Worm (Caenorhabditis elegans): ENCODE results near the gene tat-2.

tat-2 gene

ce11 chrIV:4846793-4847192 lies at the start of gene tat-2:
TSS of gene tat-2 (minus strand) at chrIV:4846893.
- TF ChIP-seq pag-3 (tag; optimal IDR thresholded peaks at IDR 0.05; ENCODE audit: borderline replicate concordance): no peak
- no peak for TF ChIP-seq K09A11.1 (tag; optimal IDR thresholded peaks at IDR 0.05; ENCODE audit: insufficient read depth)
- TF ChIP-seq pqm-1 (tag; optimal IDR thresholded peaks at IDR 0.05): no peak
- TF ChIP-seq sox-2 (GFP tag; IDR thresholded peaks at IDR 0.05): no peak
- TF ChIP-seq pha-2 (tag; optimal IDR thresholded peaks at IDR 0.05): no peak
- no peak for TF ChIP-seq tbx-2 (tag; optimal IDR thresholded peaks at IDR 0.05)

ce11 chrIV:4890543-4890942 lies 43.9 kb upstream of the tat-2 start, which contains the start of gene T08B6.9:
TSS of gene T08B6.9 (plus strand) at chrIV:4890843.
- TF ChIP-seq ceh-18 (tag; optimal IDR thresholded peaks at IDR 0.05) (no peak), hlh-8 (tag; optimal IDR thresholded peaks at IDR 0.05) (no peak), Y22D7AL.16 (tag; optimal IDR thresholded peaks at IDR 0.05) (no peak), che-1 (tag; optimal IDR thresholded peaks at IDR 0.05) (no peak), mec-3 (tag; optimal IDR thresholded peaks at IDR 0.05; ENCODE audit: borderline replicate concordance) (no peak), unc-42 (tag; optimal IDR thresholded peaks at IDR 0.05) (no peak), ref-2 (tag; optimal IDR thresholded peaks at IDR 0.05) (no peak), C08G9.2 (tag; optimal IDR thresholded peaks at IDR 0.05) (no peak), lin-11 (tag; optimal IDR thresholded peaks at IDR 0.05) (no peak), pat-9 (tag; optimal IDR thresholded peaks at IDR 0.05) (no peak), odd-2 (tag; optimal IDR thresholded peaks at IDR 0.05) (no peak), zip-5 (tag; optimal IDR thresholded peaks at IDR 0.05) (no peak), pros-1 (tag; optimal IDR thresholded peaks at IDR 0.05) (no peak), nhr-11 (tag; optimal IDR thresholded peaks at IDR 0.05) (no peak), lim-6 (tag; optimal IDR thresholded peaks at IDR 0.05) (no peak), ceh-48 (tag; optimal IDR thresholded peaks at IDR 0.05) (no peak), syd-9 (tag; optimal IDR thresholded peaks at IDR 0.05) (no peak), dve-1 (tag; optimal IDR thresholded peaks at IDR 0.05) (no peak)

ce11 chrIV:4889613-4890012 lies 42.9 kb upstream of the tat-2 start, which contains the start of gene sgnh-1:
TSS of gene sgnh-1 (plus strand) at chrIV:4889913.
- TF ChIP-seq T23F11.4 (GFP tag; optimal IDR thresholded peaks at IDR 0.05): no peak
- TF ChIP-seq fax-1 (tag; optimal IDR thresholded peaks at IDR 0.05): no peak
- TF ChIP-seq ama-1 (optimal IDR thresholded peaks at IDR 0.05): no peak
- no peak for TF ChIP-seq hlh-6 (tag; optimal IDR thresholded peaks at IDR 0.05)
- no peak for TF ChIP-seq hlh-30 (tag; optimal IDR thresholded peaks at IDR 0.05; ENCODE audit: insufficient read depth)
- no peak for TF ChIP-seq elt-4 (tag; optimal IDR thresholded peaks at IDR 0.05)
- no peak for TF ChIP-seq tbx-2 (tag; optimal IDR thresholded peaks at IDR 0.05)
- TF ChIP-seq gmeb-2 (tag; optimal IDR thresholded peaks at IDR 0.05): no peak
- no peak for TF ChIP-seq ceh-31 (tag; optimal IDR thresholded peaks at IDR 0.05)
- no peak for TF ChIP-seq hlh-13 (GFP tag; optimal IDR thresholded peaks at IDR 0.05)

DNA sequence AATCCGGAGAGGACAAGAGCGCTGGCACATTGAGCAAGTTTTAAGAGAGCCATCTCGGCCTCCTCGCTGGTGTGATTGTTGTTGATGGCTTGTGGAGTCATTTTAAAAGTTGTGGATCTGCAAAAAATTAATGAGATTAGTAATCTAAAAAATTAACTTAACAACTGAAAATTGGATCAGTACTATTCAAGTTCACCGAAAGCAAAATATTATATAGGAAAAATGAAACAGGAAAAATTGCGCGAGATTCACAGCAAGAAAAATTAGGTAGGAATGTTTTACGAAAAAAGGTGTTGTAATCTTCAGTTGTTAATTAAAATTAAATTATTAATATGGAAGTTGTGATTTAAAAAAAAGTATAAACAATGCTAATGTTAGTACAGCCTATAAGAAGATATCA lies 40.6 kb upstream of the tat-2 start, which contains the start of gene T08B6.1:
TSS of gene T08B6.1 (minus strand) at position 101 of the 400 bp plus-strand sequence.
- no peak for TF ChIP-seq hlh-13 (GFP tag; optimal IDR thresholded peaks at IDR 0.05)
- no peak for TF ChIP-seq elt-2 (tag; optimal IDR thresholded peaks at IDR 0.05)
- TF ChIP-seq rnt-1 (tag; optimal IDR thresholded peaks at IDR 0.05): no peak
- no peak for TF ChIP-seq sox-2 (GFP tag; IDR thresholded peaks at IDR 0.05)
- TF ChIP-seq mec-3 (tag; optimal IDR thresholded peaks at IDR 0.05; ENCODE audit: borderline replicate concordance): no peak
- TF ChIP-seq ceh-34 (tag; optimal IDR thresholded peaks at IDR 0.05): no peak
- no peak for TF ChIP-seq npax-4 (tag; optimal IDR thresholded peaks at IDR 0.05)
- no peak for TF ChIP-seq sdc-2 (tag; optimal IDR thresholded peaks at IDR 0.05)
- no peak for TF ChIP-seq F13H6.1 (tag; optimal IDR thresholded peaks at IDR 0.05)
- TF ChIP-seq C08G9.2 (tag; optimal IDR thresholded peaks at IDR 0.05): no peak
- TF ChIP-seq che-1 (tag; optimal IDR thresholded peaks at IDR 0.05): no peak
- no peak for TF ChIP-seq unc-42 (tag; optimal IDR thresholded peaks at IDR 0.05)
- TF ChIP-seq K09A11.1 (tag; optimal IDR thresholded peaks at IDR 0.05; ENCODE audit: insufficient read depth): no peak
- no peak for TF ChIP-seq tbx-2 (tag; optimal IDR thresholded peaks at IDR 0.05)
- no peak for TF ChIP-seq ceh-2 (tag; optimal IDR thresholded peaks at IDR 0.05)
- no peak for TF ChIP-seq pax-1 (tag; optimal IDR thresholded peaks at IDR 0.05)
- TF ChIP-seq ref-2 (tag; optimal IDR thresholded peaks at IDR 0.05): no peak
- no peak for TF ChIP-seq sox-4 (tag; optimal IDR thresholded peaks at IDR 0.05)
- TF ChIP-seq lim-6 (tag; optimal IDR thresholded peaks at IDR 0.05): no peak
- no peak for TF ChIP-seq elt-4 (tag; optimal IDR thresholded peaks at IDR 0.05)

Measured in whole organism, late embryonic.